Worm (Caenorhabditis elegans) whole organism, mixed stage, embryonic: ENCODE measurements around the gene mans-3.

ENCODE experiments used
- M03D4.4 ChIP-seq: sonication (generic microtip); optimal IDR thresholded peaks from 2 replicates; lab custom pipeline; 2017; ENCODE audit warnings: mild to moderate bottlenecking, missing genetic modification characterization, missing compliant biosample characterization
- drap-1 ChIP-seq: fragments of 200-800 bp; sonication (Bioruptor generic); optimal IDR thresholded peaks from 3 replicates; lab custom pipeline; 2018; ENCODE audit warnings: mild to moderate bottlenecking, missing genetic modification characterization, missing compliant biosample characterization
- elt-1 ChIP-seq: sonication (generic microtip); optimal IDR thresholded peaks from 2 replicates; lab custom pipeline; 2017; ENCODE audit warnings: missing genetic modification characterization, mild to moderate bottlenecking, missing compliant biosample characterization, antibody characterized with exemption, moderate library complexity, borderline replicate concordance; ENCODE audit not compliant: insufficient read depth
- elt-3 ChIP-seq: fragments of 150-350 bp; optimal IDR thresholded peaks from 2 replicates; lab custom pipeline; 2014; ENCODE audit warnings: missing biosample characterization, missing genetic modification characterization
- lsy-2 ChIP-seq: fragments of 150-350 bp; optimal IDR thresholded peaks from 2 replicates; lab custom pipeline; 2014; ENCODE audit warnings: missing biosample characterization, missing genetic modification characterization
- nhr-237 ChIP-seq: fragments of 150-350 bp; optimal IDR thresholded peaks from 2 replicates; lab custom pipeline; 2014; ENCODE audit warnings: missing biosample characterization, missing genetic modification characterization
- pha-4 ChIP-seq: fragments of 150-350 bp; optimal IDR thresholded peaks from 2 replicates; lab custom pipeline; 2018; ENCODE audit warnings: missing biosample characterization, missing genetic modification reagents, missing genetic modification characterization

ce11 chrX:5202399-5202798, 37.2 kb downstream of the mans-3 start:
- TF ChIP-seq lsy-2 (tag; lab: Kevin White, UChicago) (no peak), nhr-237 (tag; lab: Kevin White, UChicago) (no peak), elt-3 (tag; lab: Kevin White, UChicago) (no peak), drap-1 (GFP tag; lab: Kevin White, UChicago) (no peak), M03D4.4 (no peak), pha-4 (tag; lab: Kevin White, UChicago) (no peak), elt-1 (tag; lab: Kevin White, UChicago) (no peak)
